Worm (Caenorhabditis elegans): ENCODE measurements around the gene asp-3.

The asp-3 gene

ce11 chrX:6742891-6743290 lies 48.0 kb upstream of the asp-3 start:
- TF ChIP-seq egl-13 (tag; optimal IDR thresholded peaks at IDR 0.05) (no peak), vab-15 (tag; optimal IDR thresholded peaks at IDR 0.05) (peak; percentile 51), lin-13 (GFP tag; optimal IDR thresholded peaks at IDR 0.05) (peak; percentile 46), hpl-2 (GFP tag; optimal IDR thresholded peaks at IDR 0.05) (no peak), zag-1 (tag; optimal IDR thresholded peaks at IDR 0.05) (no peak), fkh-10 (GFP tag; optimal IDR thresholded peaks at IDR 0.05) (no peak), lsy-2 (tag; optimal IDR thresholded peaks at IDR 0.05) (peak; percentile 71 to 75), nhr-28 (tag; optimal IDR thresholded peaks at IDR 0.05) (no peak), skn-1 (tag; optimal IDR thresholded peaks at IDR 0.05) (peak; percentile 72), lin-15B (tag; optimal IDR thresholded peaks at IDR 0.05) (no peak), ces-1 (GFP tag; optimal IDR thresholded peaks at IDR 0.05) (no peak), elt-3 (tag; optimal IDR thresholded peaks at IDR 0.05) (peak in 5 of 6 experiments; percentile 37 to 91 (median 68)), lin-35 (GFP tag; optimal IDR thresholded peaks at IDR 0.05) (peak; percentile 46 to 86), elt-2 (tag; optimal IDR thresholded peaks at IDR 0.05) (peak; percentile 42), nhr-90 (tag; optimal IDR thresholded peaks at IDR 0.05; ENCODE audit: poor library complexity) (peak; percentile 81), egl-27 (tag; optimal IDR thresholded peaks at IDR 0.05) (peak in 1 of 2 experiments; percentile 57), pax-3 (tag; optimal IDR thresholded peaks at IDR 0.05) (no peak), lin-39 (tag; optimal IDR thresholded peaks at IDR 0.05) (peak; percentile 88), C34B4.2 (tag; optimal IDR thresholded peaks at IDR 0.05) (no peak), irx-1 (tag; optimal IDR thresholded peaks at IDR 0.05) (peak; percentile 76), ceh-90 (tag; optimal IDR thresholded peaks at IDR 0.05) (no peak), ceh-63 (GFP tag; optimal IDR thresholded peaks at IDR 0.05) (no peak), lin-14 (GFP tag; optimal IDR thresholded peaks at IDR 0.05) (peak; percentile 91), pag-3 (tag; optimal IDR thresholded peaks at IDR 0.05; ENCODE audit: borderline replicate concordance, insufficient read depth) (no peak), Y116A8C.19 (tag; optimal IDR thresholded peaks at IDR 0.05; ENCODE audit: borderline replicate concordance) (no peak), F16B12.6 (tag; optimal IDR thresholded peaks at IDR 0.05) (no peak), nhr-19 (GFP tag; conservative IDR thresholded peaks at IDR 0.05) (peak; percentile 89), nhr-11 (tag; optimal IDR thresholded peaks at IDR 0.05) (peak; percentile 60), nhr-85 (tag) (peak; percentile 94), snu-23 (GFP tag; optimal IDR thresholded peaks at IDR 0.05) (peak; percentile 88), nhr-237 (tag; optimal IDR thresholded peaks at IDR 0.05) (no peak), nhr-84 (tag; optimal IDR thresholded peaks at IDR 0.05) (no peak), unc-86 (tag; optimal IDR thresholded peaks at IDR 0.05) (no peak), unc-98 (GFP tag; IDR thresholded peaks at IDR 0.05) (no peak), fos-1 (tag; optimal IDR thresholded peaks at IDR 0.05) (peak; percentile 44), lir-3 (tag; optimal IDR thresholded peaks at IDR 0.05; ENCODE audit: poor library complexity) (peak; percentile 73), ets-5 (GFP tag; IDR thresholded peaks at IDR 0.05) (no peak), snpc-4 (tag; optimal IDR thresholded peaks at IDR 0.05) (no peak), sox-4 (tag; optimal IDR thresholded peaks at IDR 0.05) (peak; percentile 48), isw-1 (GFP tag; IDR thresholded peaks at IDR 0.05) (no peak), xbp-1 (tag; optimal IDR thresholded peaks at IDR 0.05) (peak; percentile 81), swsn-7 (tag; optimal IDR thresholded peaks at IDR 0.05) (peak; percentile 81), zip-4 (GFP tag; optimal IDR thresholded peaks at IDR 0.05) (no peak), blmp-1 (tag; optimal IDR thresholded peaks at IDR 0.05) (peak; percentile 85), nhr-71 (tag; optimal IDR thresholded peaks at IDR 0.05) (peak; percentile 97), nhr-77 (tag; optimal IDR thresholded peaks at IDR 0.05) (peak; percentile 24), ztf-4 (tag; optimal IDR thresholded peaks at IDR 0.05) (peak; percentile 77), tlp-1 (tag; optimal IDR thresholded peaks at IDR 0.05) (no peak), fkh-8 (tag; optimal IDR thresholded peaks at IDR 0.05) (no peak), mdl-1 (tag; optimal IDR thresholded peaks at IDR 0.05) (peak in 1 of 2 experiments; percentile 97), efl-3 (GFP tag; optimal IDR thresholded peaks at IDR 0.05) (no peak), nhr-76 (tag; optimal IDR thresholded peaks at IDR 0.05) (no peak), unc-130 (tag; optimal IDR thresholded peaks at IDR 0.05) (peak; percentile 85)

Data from whole organism, L1 larva.